Worm (Caenorhabditis elegans): ENCODE results near the gene xdh-1.

DNA sequence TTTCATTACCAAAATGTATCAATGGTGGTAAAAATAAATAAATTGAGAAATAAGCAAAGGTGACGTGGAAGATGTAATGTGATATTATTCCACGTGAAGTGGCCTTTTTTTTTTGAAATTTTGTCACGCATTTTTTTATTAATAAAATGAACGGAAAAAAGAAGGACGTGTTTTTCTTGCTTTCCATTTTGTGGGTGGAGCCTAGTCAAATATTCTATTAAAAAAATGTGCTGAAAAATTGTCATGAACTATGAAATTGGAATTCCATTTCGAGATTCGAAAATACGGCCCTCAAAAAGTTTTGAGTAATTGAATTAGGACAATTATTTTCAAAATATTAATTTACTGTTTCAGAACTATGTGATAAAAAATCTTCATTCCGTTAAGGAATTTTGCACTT, 9.2 kb upstream of the xdh-1 start, which contains the start of gene F55B11.7:
- no peak for TF ChIP-seq snpc-4 (tag; optimal IDR thresholded peaks at IDR 0.05)
- no peak for TF ChIP-seq lin-13 (tag; optimal IDR thresholded peaks at IDR 0.05)
- no peak for TF ChIP-seq nhr-237 (tag; optimal IDR thresholded peaks at IDR 0.05)
- no peak for TF ChIP-seq mab-5 (tag; optimal IDR thresholded peaks at IDR 0.05)
- TF ChIP-seq lin-32 (GFP tag; optimal IDR thresholded peaks at IDR 0.05) = no peak
- no peak for TF ChIP-seq nhr-28 (tag; optimal IDR thresholded peaks at IDR 0.05)
- TF ChIP-seq ztf-11 (tag; optimal IDR thresholded peaks at IDR 0.05) = no peak
- no peak for TF ChIP-seq unc-62 (GFP tag; optimal IDR thresholded peaks at IDR 0.05)
- no peak for TF ChIP-seq elt-1 (tag; optimal IDR thresholded peaks at IDR 0.05; ENCODE audit: borderline replicate concordance, insufficient read depth)
- no peak for TF ChIP-seq pha-4 (tag; optimal IDR thresholded peaks at IDR 0.05)
